Worm (Caenorhabditis elegans) whole organism, young adult: ENCODE data around the gene F23H11.2.
A peak's percentile ranks its signal among the peaks of the same experiment; 100 is the strongest.

ENCODE experiments used
- B0336.3 ChIP-seq: fragments of 200-800 bp; sonication (Bioruptor generic); IDR thresholded peaks from 2 replicates; pipeline ENCODE4 v1.3.6; 2022; ENCODE audit warnings: missing genetic modification characterization, missing compliant biosample characterization
- F23B12.7 ChIP-seq: sonication (generic microtip); optimal IDR thresholded peaks from 2 replicates; lab custom pipeline; 2017; ENCODE audit warnings: missing genetic modification characterization, mild to moderate bottlenecking, missing compliant biosample characterization, antibody characterized with exemption, moderate library complexity; ENCODE audit not compliant: insufficient read depth
- F55B11.4 ChIP-seq: sonication (generic microtip); optimal IDR thresholded peaks from 2 replicates; lab custom pipeline; 2016; ENCODE audit warnings: missing compliant biosample characterization, missing genetic modification characterization, borderline replicate concordance; ENCODE audit not compliant: insufficient read depth
- F57A8.1 ChIP-seq: fragments of 200-800 bp; sonication (Bioruptor generic); optimal IDR thresholded peaks from 2 replicates; lab custom pipeline; 2018; ENCODE audit warnings: mild to moderate bottlenecking, missing genetic modification characterization, moderate library complexity, missing compliant biosample characterization
- T26A5.8 ChIP-seq: sonication (generic microtip); optimal IDR thresholded peaks from 2 replicates; lab custom pipeline; 2016; ENCODE audit warnings: missing genetic modification characterization, missing compliant biosample characterization
- Y56A3A.18 ChIP-seq: fragments of 200-800 bp; sonication (Bioruptor generic); IDR thresholded peaks from 2 replicates; pipeline ENCODE4 v1.3.6; 2022; ENCODE audit warnings: missing genetic modification reagents, missing genetic modification characterization, missing compliant biosample characterization
- Y67H2A.10 ChIP-seq: fragments of 200-800 bp; sonication (Bioruptor generic); conservative IDR thresholded peaks from 2 replicates; pipeline ENCODE4 v1.3.6; 2022; ENCODE audit warnings: missing genetic modification reagents, missing genetic modification characterization, missing compliant biosample characterization
- akir-1 ChIP-seq: fragments of 200-800 bp; sonication (Bioruptor generic); optimal IDR thresholded peaks from 2 replicates; lab custom pipeline; 2018; ENCODE audit warnings: mild to moderate bottlenecking, missing genetic modification characterization, moderate library complexity, missing compliant biosample characterization
- atf-7 ChIP-seq: sonication (generic microtip); optimal IDR thresholded peaks from 2 replicates; lab custom pipeline; 2017; ENCODE audit warnings: mild to moderate bottlenecking, missing genetic modification characterization, missing compliant biosample characterization
- attf-3 ChIP-seq: fragments of 200-800 bp; sonication (Bioruptor generic); conservative IDR thresholded peaks from 2 replicates; pipeline ENCODE4 v1.3.6; 2022; ENCODE audit warnings: missing genetic modification reagents, missing genetic modification characterization, missing compliant biosample characterization
- attf-5 ChIP-seq: fragments of 200-800 bp; sonication (Bioruptor generic); optimal IDR thresholded peaks from 2 replicates; lab custom pipeline; 2018; ENCODE audit warnings: mild to moderate bottlenecking, missing genetic modification characterization, missing compliant biosample characterization
- attf-6 ChIP-seq: fragments of 200-800 bp; sonication (Bioruptor generic); IDR thresholded peaks from 2 replicates; pipeline ENCODE4 v1.3.6; 2022; ENCODE audit warnings: missing genetic modification reagents, missing genetic modification characterization, missing compliant biosample characterization
- bed-1 ChIP-seq: fragments of 200-800 bp; sonication (Bioruptor generic); IDR thresholded peaks from 2 replicates; pipeline ENCODE4 v1.3.6; 2022; ENCODE audit warnings: missing genetic modification reagents, missing genetic modification characterization, missing compliant biosample characterization
- ceh-27 ChIP-seq: fragments of 200-800 bp; sonication (Bioruptor generic); optimal IDR thresholded peaks from 2 replicates; lab custom pipeline; 2018; ENCODE audit warnings: mild to moderate bottlenecking, missing genetic modification characterization, moderate library complexity, missing compliant biosample characterization
- dpff-1 ChIP-seq: sonication (generic microtip); optimal IDR thresholded peaks from 2 replicates; lab custom pipeline; 2017; ENCODE audit warnings: mild to moderate bottlenecking, missing genetic modification characterization, missing compliant biosample characterization
- dpl-1 ChIP-seq: fragments of 150-350 bp; optimal IDR thresholded peaks from 2 replicates; lab custom pipeline; 2014; ENCODE audit warnings: missing biosample characterization, missing genetic modification reagents, missing genetic modification characterization
- ets-4 ChIP-seq: fragments of 200-800 bp; sonication (Bioruptor generic); optimal IDR thresholded peaks from 2 replicates; lab custom pipeline; 2018; ENCODE audit warnings: mild to moderate bottlenecking, missing genetic modification characterization, missing compliant biosample characterization
- hmg-1.2 ChIP-seq: fragments of 200-800 bp; sonication (Bioruptor generic); IDR thresholded peaks from 2 replicates; pipeline ENCODE4 v1.3.6; 2022; ENCODE audit warnings: missing genetic modification reagents, missing genetic modification characterization, missing compliant biosample characterization
- hsf-1 ChIP-seq: fragments of 200-800 bp; sonication (Bioruptor generic); IDR thresholded peaks from 2 replicates; pipeline ENCODE4 v1.3.6; 2022; ENCODE audit warnings: missing genetic modification reagents, missing genetic modification characterization, missing compliant biosample characterization
- lag-1 ChIP-seq: fragments of 200-800 bp; sonication (Bioruptor generic); IDR thresholded peaks from 2 replicates; pipeline ENCODE4 v1.3.6; 2022; ENCODE audit warnings: missing genetic modification reagents, missing genetic modification characterization, missing compliant biosample characterization
- let-526 ChIP-seq: fragments of 200-800 bp; sonication (Bioruptor generic); IDR thresholded peaks from 2 replicates; pipeline ENCODE4 v1.3.6; 2022; ENCODE audit warnings: missing genetic modification reagents, missing genetic modification characterization, missing compliant biosample characterization
- madf-3 ChIP-seq: fragments of 200-800 bp; sonication (Bioruptor generic); IDR thresholded peaks from 2 replicates; pipeline ENCODE4 v1.3.6; 2022; ENCODE audit warnings: missing genetic modification reagents, missing genetic modification characterization, missing compliant biosample characterization
- madf-6 ChIP-seq: fragments of 200-800 bp; sonication (Bioruptor generic); IDR thresholded peaks from 2 replicates; pipeline ENCODE4 v1.3.6; 2022; ENCODE audit warnings: missing genetic modification reagents, missing genetic modification characterization, missing compliant biosample characterization
- mcd-1 ChIP-seq: fragments of 200-800 bp; sonication (Bioruptor generic); IDR thresholded peaks from 2 replicates; pipeline ENCODE4 v1.3.6; 2022; ENCODE audit warnings: missing genetic modification reagents, missing genetic modification characterization, missing compliant biosample characterization
- nfya-1 ChIP-seq: sonication (generic microtip); optimal IDR thresholded peaks from 2 replicates; lab custom pipeline; 2017; ENCODE audit warnings: antibody characterized with exemption, missing compliant biosample characterization, missing genetic modification characterization, borderline replicate concordance; ENCODE audit not compliant: insufficient read depth
- nhr-80 ChIP-seq: sonication (generic microtip); optimal IDR thresholded peaks from 2 replicates; lab custom pipeline; 2016; ENCODE audit warnings: missing genetic modification characterization, missing compliant biosample characterization
- pbrm-1 ChIP-seq: fragments of 200-800 bp; sonication (Bioruptor generic); IDR thresholded peaks from 2 replicates; pipeline ENCODE4 v1.3.6; 2022; ENCODE audit warnings: missing genetic modification reagents, missing genetic modification characterization, missing compliant biosample characterization
- rec-8 ChIP-seq, 2 experiments: sonication (generic microtip); optimal IDR thresholded peaks; 2 replicates each; lab custom pipeline; 2016; ENCODE audit warnings: mild to moderate bottlenecking in 2 of 2, missing genetic modification characterization in 2 of 2, missing genetic modification reagents in 2 of 2, missing genotype in 2 of 2, missing biosample characterization in 1 of 2, missing compliant biosample characterization in 1 of 2, moderate library complexity in 1 of 2
- rpc-1 ChIP-seq, 2 experiments: fragments of 150-350 bp in 1 of 2; sonication (generic microtip) in 1 of 2; optimal IDR thresholded peaks; 2 replicates each; lab custom pipeline; 2014 to 2018; ENCODE audit warnings: missing biosample characterization in 1 of 2, missing genetic modification characterization in 1 of 2, missing genetic modification reagents in 1 of 2, missing genotype in 1 of 2
- sea-2 ChIP-seq: fragments of 200-800 bp; sonication (Bioruptor generic); IDR thresholded peaks from 2 replicates; pipeline ENCODE4 v1.3.6; 2022; ENCODE audit warnings: missing genetic modification characterization, missing compliant biosample characterization
- snpc-1.1 ChIP-seq: sonication (generic microtip); optimal IDR thresholded peaks from 2 replicates; lab custom pipeline; 2017; ENCODE audit warnings: missing genetic modification characterization, mild to moderate bottlenecking, missing compliant biosample characterization, antibody characterized with exemption, moderate library complexity, missing genotype, missing genetic modification reagents; ENCODE audit not compliant: insufficient read depth
- snpc-4 ChIP-seq, 5 experiments: fragments of 150-350 bp in 1 of 5; sonication (generic microtip) in 4 of 5; optimal IDR thresholded peaks; 2 replicates each; lab custom pipeline; 2014 to 2018; ENCODE audit warnings: missing genetic modification characterization in 5 of 5, missing biosample characterization in 3 of 5, antibody characterized with exemption in 2 of 5, mild to moderate bottlenecking in 2 of 5, missing compliant biosample characterization in 2 of 5, missing genotype in 2 of 5, moderate library complexity in 2 of 5, missing genetic modification reagents in 1 of 5
- tbp1 ChIP-seq: fragments of 200-800 bp; sonication (Bioruptor generic); optimal IDR thresholded peaks from 2 replicates; lab custom pipeline; 2018; ENCODE audit warnings: mild to moderate bottlenecking, missing genetic modification characterization, missing compliant biosample characterization
- tbx-9 ChIP-seq: sonication (generic microtip); optimal IDR thresholded peaks from 2 replicates; lab custom pipeline; 2016; ENCODE audit warnings: borderline replicate concordance, missing genetic modification characterization, inconsistent platforms, missing compliant biosample characterization
- unc-62 ChIP-seq: fragments of 150-350 bp; optimal IDR thresholded peaks from 2 replicates; lab custom pipeline; 2014; ENCODE audit warnings: missing biosample characterization, missing genetic modification reagents, missing genetic modification characterization
- xnd-1 ChIP-seq: sonication (generic microtip); optimal IDR thresholded peaks from 2 replicates; lab custom pipeline; 2016; ENCODE audit warnings: missing genotype, missing genetic modification reagents, missing genetic modification characterization, missing compliant biosample characterization
- ztf-22 ChIP-seq: fragments of 200-800 bp; sonication (Bioruptor generic); optimal IDR thresholded peaks from 2 replicates; lab custom pipeline; 2018; ENCODE audit warnings: mild to moderate bottlenecking, missing genetic modification characterization, moderate library complexity, missing compliant biosample characterization

Gene F23H11.2

ce11 chrIII:910540-911311 is 15.2 kb downstream of the F23H11.2 start, which contains the start of the genes F23H11.5 and bra-2:
TSS of gene F23H11.5 (minus strand) at chrIII:910590.
TSS of gene bra-2 (plus strand) at chrIII:911261.
- TF ChIP-seq attf-3 (GFP tag; lab: Robert Waterston, UW) (peak; percentile 92), atf-7 (no peak), nfya-1 (tag; lab: Kevin White, UChicago) (no peak), ztf-22 (GFP tag; lab: Kevin White, UChicago) (no peak), F23B12.7 (tag; lab: Kevin White, UChicago) (peak; percentile 4)

- peak; percentile 64 for TF ChIP-seq snpc-1.1
- peak; percentile 30 for TF ChIP-seq snpc-4 (GFP tag; optimal IDR thresholded peaks at IDR 0.05; lab: Kevin White, UChicago)
- TF ChIP-seq snpc-4 (tag; optimal IDR thresholded peaks at IDR 0.05; lab: Kevin White, UChicago): peak in 1 of 4 experiments; percentile 90
- peak; percentile 31; the same call in 1 of the 2 replicates for TF ChIP-seq hmg-1.2 (GFP tag; lab: Robert Waterston, UW)
- peak; percentile 65; the same call in 1 of the 2 replicates for TF ChIP-seq attf-6
- 0 out of 2 replicates have a peak, but pooled peaks have one; percentile 19 for TF ChIP-seq pbrm-1 (GFP tag; lab: Robert Waterston, UW)
- TF ChIP-seq, all 124 proteins: peak for 5; not testable (repeated sequence) for 119
Measured at ce11 chrIII:912778-913177, 17.2 kb downstream of the F23H11.2 start.

ce11 chrIII:916897-917296 is 21.4 kb downstream of the F23H11.2 start, which contains the start of gene idpp-13:
TSS of gene idpp-13 (minus strand) at chrIII:916997.
- TF ChIP-seq F57A8.1 (GFP tag; lab: Kevin White, UChicago) (no peak), ets-4 (GFP tag; lab: Kevin White, UChicago) (no peak), mcd-1 (no peak), unc-62 (no peak), pbrm-1 (GFP tag; lab: Robert Waterston, UW) (no peak), dpl-1 (GFP tag; lab: Kevin White, UChicago) (no peak), lag-1 (GFP tag; lab: Robert Waterston, UW) (no peak), nhr-80 (no peak), attf-5 (GFP tag; lab: Kevin White, UChicago) (no peak), rpc-1 (optimal IDR thresholded peaks at IDR 0.05; lab: Kevin White, UChicago) (no peak), rpc-1 (tag; optimal IDR thresholded peaks at IDR 0.05; lab: Kevin White, UChicago) (no peak), rec-8 (tag; optimal IDR thresholded peaks at IDR 0.05; lab: Kevin White, UChicago) (no peak), let-526 (GFP tag; lab: Robert Waterston, UW) (no peak), Y67H2A.10 (GFP tag; lab: Robert Waterston, UW) (no peak), madf-3 (GFP tag; lab: Robert Waterston, UW) (no peak), T26A5.8 (no peak)
- TF ChIP-seq, all 124 proteins: peak for 0

- TF ChIP-seq rpc-1 (optimal IDR thresholded peaks at IDR 0.05; lab: Kevin White, UChicago): no peak
- no peak for TF ChIP-seq rpc-1 (tag; optimal IDR thresholded peaks at IDR 0.05; lab: Kevin White, UChicago)
Measured at ce11 chrIII:919322-919721, 23.8 kb downstream of the F23H11.2 start, which contains the start of gene F23H11.7. TSS of gene F23H11.7 (minus strand) at chrIII:919422.

ce11 chrIII:926216-926615 is 30.7 kb downstream of the F23H11.2 start, which contains the start of gene pef-1:
TSS of gene pef-1 (minus strand) at chrIII:926316.
- TF ChIP-seq tbx-9 (tag; lab: Kevin White, UChicago) (no peak), xnd-1 (tag; lab: Kevin White, UChicago) (no peak), Y56A3A.18 (no peak), hsf-1 (no peak), madf-6 (no peak), sea-2 (GFP tag; lab: Robert Waterston, UW) (no peak), rec-8 (tag; optimal IDR thresholded peaks at IDR 0.05; lab: Kevin White, UChicago) (no peak), tbp1 (GFP tag; lab: Kevin White, UChicago) (no peak), B0336.3 (no peak), akir-1 (GFP tag; lab: Kevin White, UChicago) (no peak), dpff-1 (tag; lab: Kevin White, UChicago) (no peak), bed-1 (no peak), F55B11.4 (no peak), ceh-27 (GFP tag; lab: Kevin White, UChicago) (no peak)
- TF ChIP-seq, all 124 proteins: peak for 0
